Fruit fly (Drosophila melanogaster) whole organism, prepupa: ENCODE results near the gene CG11588.

Experiments used
- Blimp-1 ChIP-seq: fragments of 200-800 bp; sonication (Bioruptor generic); optimal IDR thresholded peaks from 3 replicates; lab custom pipeline; 2017; ENCODE audit warnings: missing biosample characterization, missing genetic modification characterization, mild to moderate bottlenecking, moderate library complexity, missing genetic modification reagents
- CG34406 ChIP-seq: fragments of 200-800 bp; sonication (Bioruptor generic); optimal IDR thresholded peaks from 3 replicates; lab custom pipeline; 2016; ENCODE audit warnings: missing biosample characterization, missing genetic modification characterization
- CG6854 ChIP-seq: fragments of 200-800 bp; sonication (Bioruptor generic); optimal IDR thresholded peaks from 2 replicates; lab custom pipeline; 2017; ENCODE audit warnings: missing biosample characterization, mild to moderate bottlenecking, missing genetic modification characterization
- CG8119 ChIP-seq: fragments of 200-800 bp; sonication (Bioruptor generic); IDR thresholded peaks from 3 replicates; pipeline ENCODE4 v1.3.6; 2022; ENCODE audit warnings: missing biosample characterization, missing genetic modification characterization
- Hr38 ChIP-seq: sonication (Bioruptor generic); optimal IDR thresholded peaks from 2 replicates; lab custom pipeline; 2016; ENCODE audit warnings: missing biosample characterization, missing genetic modification characterization
- Hr39 ChIP-seq: fragments of 200-800 bp; sonication (Bioruptor generic); optimal IDR thresholded peaks from 2 replicates; lab custom pipeline; 2016; ENCODE audit warnings: missing biosample characterization, missing genetic modification characterization
- Hr4 ChIP-seq: fragments of 200-800 bp; sonication (Bioruptor generic); optimal IDR thresholded peaks from 3 replicates; lab custom pipeline; 2016; ENCODE audit warnings: missing biosample characterization, missing genetic modification characterization
- OdsH ChIP-seq: fragments of 200-800 bp; sonication (Bioruptor generic); optimal IDR thresholded peaks from 3 replicates; lab custom pipeline; 2016; ENCODE audit warnings: missing biosample characterization, missing genetic modification characterization
- dsx ChIP-seq: fragments of 200-800 bp; optimal IDR thresholded peaks from 3 replicates; lab custom pipeline; 2019; ENCODE audit warnings: missing biosample characterization, mild to moderate bottlenecking, missing genetic modification characterization, moderate library complexity; ENCODE audit not compliant: poor library complexity, severe bottlenecking
- vri ChIP-seq: fragments of 200-800 bp; sonication (Bioruptor generic); optimal IDR thresholded peaks from 3 replicates; lab custom pipeline; 2016; ENCODE audit warnings: missing biosample characterization, mild to moderate bottlenecking, missing genetic modification characterization

DNA sequence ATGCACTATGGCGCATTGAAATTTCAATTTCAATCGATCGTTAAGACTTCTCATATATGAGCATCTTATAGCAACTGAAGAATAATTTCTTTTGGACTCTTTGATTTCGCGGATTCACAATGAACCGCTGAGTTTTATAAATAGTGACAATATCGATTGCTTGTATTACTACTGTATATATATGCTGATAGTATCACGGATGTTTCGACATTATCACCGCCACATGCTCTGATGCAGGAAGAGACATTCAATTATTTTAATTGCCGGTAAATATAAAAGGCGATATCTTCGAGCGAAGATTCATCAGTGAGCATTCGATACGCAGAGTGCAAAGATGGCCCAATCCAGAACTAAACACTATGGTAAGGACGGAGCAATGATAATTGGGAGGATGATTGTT, 28.2 kb downstream of the CG11588 start, which contains the start of gene CG17826:
- TF ChIP-seq CG6854 (GFP tag; lab: Kevin White, UChicago) (no peak), Hr39 (GFP tag; lab: Kevin White, UChicago) (no peak), Hr4 (no peak), dsx (GFP tag; lab: Kevin White, UChicago) (no peak), CG8119 (GFP tag; lab: Robert Waterston, UW) (no peak), Blimp-1 (GFP tag; lab: Kevin White, UChicago) (no peak), CG34406 (GFP tag; lab: Kevin White, UChicago) (no peak), OdsH (GFP tag; lab: Kevin White, UChicago) (no peak), vri (no peak), Hr38 (no peak)
